Worm (Caenorhabditis elegans): Measurements from ENCODE around the gene phy-4.

- TF ChIP-seq dpl-1 (GFP tag; optimal IDR thresholded peaks at IDR 0.05) (no peak), hlh-4 (tag; optimal IDR thresholded peaks at IDR 0.05) (no peak), elt-3 (tag; optimal IDR thresholded peaks at IDR 0.05) (no peak), nhr-12 (tag; optimal IDR thresholded peaks at IDR 0.05) (no peak), aha-1 (tag; optimal IDR thresholded peaks at IDR 0.05) (no peak), nhr-47 (tag; optimal IDR thresholded peaks at IDR 0.05) (no peak)
These were observed 3.1 kb downstream of the phy-4 start for ce11 chrV:19510352-19510751.

Data from whole organism, L1 larva.